Fruit fly (Drosophila melanogaster): ENCODE measurements around the gene CG12170.

dm6 chr3R:5659829-5660197 lies 22.8 kb downstream of the CG12170 start, which contains the start of gene CG2182:
- TF ChIP-seq hbn (GFP tag; IDR thresholded peaks at IDR 0.05; ENCODE audit: partially characterized antibody) = peak; percentile 14
- no peak for TF ChIP-seq NC2α (GFP tag; optimal IDR thresholded peaks at IDR 0.05)
- no peak for TF ChIP-seq Fer2 (tag; optimal IDR thresholded peaks at IDR 0.05)
- no peak for TF ChIP-seq Ets97D (GFP tag; optimal IDR thresholded peaks at IDR 0.05)
- no peak for TF ChIP-seq prd (optimal IDR thresholded peaks at IDR 0.05)
- TF ChIP-seq prd (GFP tag; IDR thresholded peaks at IDR 0.05) = no peak
- TF ChIP-seq CG17829 (tag; optimal IDR thresholded peaks at IDR 0.05) = no peak
- TF ChIP-seq CG32767 (GFP tag; IDR thresholded peaks at IDR 0.05) = no peak
- TF ChIP-seq pan (optimal IDR thresholded peaks at IDR 0.05) = no peak
- no peak for TF ChIP-seq pan (GFP tag; optimal IDR thresholded peaks at IDR 0.05 in 1 of 2, IDR thresholded peaks at IDR 0.05 in 1 of 2)
- no peak for TF ChIP-seq D19A (tag; optimal IDR thresholded peaks at IDR 0.05)
- TF ChIP-seq unpg (GFP tag; optimal IDR thresholded peaks at IDR 0.05) = no peak
- no peak for TF ChIP-seq NK7.1 (GFP tag; optimal IDR thresholded peaks at IDR 0.05)
- TF ChIP-seq odd (GFP tag; optimal IDR thresholded peaks at IDR 0.05) = no peak
